Fruit fly (Drosophila melanogaster): ENCODE data around the gene CG12885.

DNA sequence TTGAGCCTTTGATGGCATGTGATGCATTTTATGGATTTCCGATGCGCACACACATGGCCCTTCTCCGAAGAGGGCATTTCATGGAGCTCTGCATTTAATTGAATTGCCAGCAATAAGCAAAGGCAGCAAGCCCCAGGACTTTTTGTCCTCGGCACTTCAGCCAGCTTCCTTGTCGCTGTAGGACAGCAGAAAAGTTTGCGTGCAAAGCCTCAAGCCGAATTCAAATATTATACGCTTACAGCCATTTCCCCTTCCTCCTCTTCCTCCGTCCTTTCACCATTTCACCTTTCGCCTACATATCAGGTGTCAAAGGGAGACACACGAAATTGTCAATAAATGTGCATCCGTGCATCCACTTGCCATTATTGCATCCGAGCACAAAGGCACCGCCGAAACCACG lies 23.1 kb upstream of the CG12885 start:
- TF ChIP-seq psq (optimal IDR thresholded peaks at IDR 0.05), result no peak
- TF ChIP-seq Sin3A (optimal IDR thresholded peaks at IDR 0.05), result no peak
- no peak for TF ChIP-seq insv (optimal IDR thresholded peaks at IDR 0.05)
- no peak for TF ChIP-seq h (optimal IDR thresholded peaks at IDR 0.05)
- TF ChIP-seq Myc (optimal IDR thresholded peaks at IDR 0.05), result no peak

Measured in Kc167 (cell line).